Worm (Caenorhabditis elegans): ENCODE results near the gene Y79H2A.12.
A peak's percentile ranks its signal among the peaks of the same experiment; 100 is the strongest.

Y79H2A.12 gene

DNA sequence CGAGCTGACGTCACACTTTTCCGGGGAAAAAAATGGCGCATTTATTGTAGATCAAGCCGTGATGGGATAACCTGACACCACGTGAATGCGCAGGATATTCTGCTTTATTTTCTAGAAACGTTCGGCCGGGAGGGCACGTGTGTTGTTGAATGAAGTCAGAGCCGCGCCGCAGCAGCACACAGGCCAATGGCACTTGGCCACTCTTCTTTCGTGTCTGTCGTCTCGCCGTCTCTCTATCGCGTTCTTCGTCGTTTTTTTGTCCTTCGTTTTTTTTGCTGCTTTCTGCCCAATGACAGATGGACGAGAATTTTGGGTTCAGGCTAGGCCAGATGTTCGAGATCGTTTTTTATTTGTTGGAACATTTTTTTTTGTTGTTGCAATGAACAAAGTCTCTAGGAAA is 47.1 kb downstream of the Y79H2A.12 start:
- TF ChIP-seq snpc-4 (tag; optimal IDR thresholded peaks at IDR 0.05), result no peak
- no peak for TF ChIP-seq lin-29 (GFP tag; IDR thresholded peaks at IDR 0.05)
- peak; percentile 42 for TF ChIP-seq nhr-28 (tag; optimal IDR thresholded peaks at IDR 0.05)
- no peak for TF ChIP-seq zfp-3 (GFP tag; conservative IDR thresholded peaks at IDR 0.05)
- TF ChIP-seq unc-62 (GFP tag; optimal IDR thresholded peaks at IDR 0.05 in 1 of 2), result peak in 1 of 2 experiments; percentile 80
- no peak for TF ChIP-seq unc-62 (tag; optimal IDR thresholded peaks at IDR 0.05)
- peak; percentile 30 to 83 for TF ChIP-seq mdl-1 (tag; optimal IDR thresholded peaks at IDR 0.05)
- TF ChIP-seq nhr-237 (tag; optimal IDR thresholded peaks at IDR 0.05), result no peak
- TF ChIP-seq nhr-41 (GFP tag; IDR thresholded peaks at IDR 0.05), result no peak
- TF ChIP-seq mxl-3 (GFP tag; optimal IDR thresholded peaks at IDR 0.05), result peak; percentile 89
- TF ChIP-seq spr-1 (tag; optimal IDR thresholded peaks at IDR 0.05), result no peak
- TF ChIP-seq madf-9 (GFP tag; conservative IDR thresholded peaks at IDR 0.05), result no peak
- no peak for TF ChIP-seq zip-11 (GFP tag; IDR thresholded peaks at IDR 0.05)
- TF ChIP-seq saeg-2 (GFP tag; IDR thresholded peaks at IDR 0.05), result no peak
- no peak for TF ChIP-seq pha-4 (GFP tag; IDR thresholded peaks at IDR 0.05)
- no peak for TF ChIP-seq pha-4 (tag; optimal IDR thresholded peaks at IDR 0.05)
- TF ChIP-seq F10B5.3 (tag; optimal IDR thresholded peaks at IDR 0.05), result no peak
- no peak for TF ChIP-seq lim-7 (GFP tag; IDR thresholded peaks at IDR 0.05)
- no peak for TF ChIP-seq Y75B8A.6 (GFP tag; IDR thresholded peaks at IDR 0.05)
- no peak for TF ChIP-seq egl-27 (tag; optimal IDR thresholded peaks at IDR 0.05)
- no peak for TF ChIP-seq R02D3.7 (tag; optimal IDR thresholded peaks at IDR 0.05)
- no peak for TF ChIP-seq ceh-62 (tag; optimal IDR thresholded peaks at IDR 0.05)
- peak; percentile 48; the same call in 1 of the 2 replicates for TF ChIP-seq dmd-6 (GFP tag; IDR thresholded peaks at IDR 0.05)
- no peak for TF ChIP-seq ZK337.2 (GFP tag; IDR thresholded peaks at IDR 0.05)
- no peak for TF ChIP-seq T20F7.1 (GFP tag; optimal IDR thresholded peaks at IDR 0.05)
- TF ChIP-seq F49E8.2 (tag; optimal IDR thresholded peaks at IDR 0.05; ENCODE audit: borderline replicate concordance), result no peak
- TF ChIP-seq nhr-25 (tag; optimal IDR thresholded peaks at IDR 0.05; ENCODE audit: borderline replicate concordance, insufficient read depth), result no peak
- no peak for TF ChIP-seq attf-4 (tag; optimal IDR thresholded peaks at IDR 0.05)
- TF ChIP-seq gei-8 (GFP tag; optimal IDR thresholded peaks at IDR 0.05), result no peak
- TF ChIP-seq php-3 (GFP tag; IDR thresholded peaks at IDR 0.05), result no peak
- no peak for TF ChIP-seq F37D6.2 (tag; optimal IDR thresholded peaks at IDR 0.05)
- no peak for TF ChIP-seq Y105C5A.15 (GFP tag; IDR thresholded peaks at IDR 0.05)
- TF ChIP-seq nhr-102 (tag; optimal IDR thresholded peaks at IDR 0.05), result no peak
- no peak for TF ChIP-seq zag-1 (tag; optimal IDR thresholded peaks at IDR 0.05)
- peak; percentile 70 for TF ChIP-seq mes-2 (tag; optimal IDR thresholded peaks at IDR 0.05; ENCODE audit: poor library complexity, severe bottlenecking)
- TF ChIP-seq lin-13 (GFP tag; optimal IDR thresholded peaks at IDR 0.05), result peak; percentile 52
- no peak for TF ChIP-seq lin-15B (tag; optimal IDR thresholded peaks at IDR 0.05)
- no peak for TF ChIP-seq ama-1 (optimal IDR thresholded peaks at IDR 0.05)
- no peak for TF ChIP-seq daf-12 (tag; optimal IDR thresholded peaks at IDR 0.05)
- no peak for TF ChIP-seq dmd-9 (GFP tag; IDR thresholded peaks at IDR 0.05)
- peak; percentile 23 for TF ChIP-seq dve-1 (tag; optimal IDR thresholded peaks at IDR 0.05; ENCODE audit: insufficient read depth)
- no peak for TF ChIP-seq fos-1 (tag; optimal IDR thresholded peaks at IDR 0.05)
- no peak for TF ChIP-seq ZK546.5 (tag; optimal IDR thresholded peaks at IDR 0.05)
- peak; percentile 64 for TF ChIP-seq hlh-11 (tag; optimal IDR thresholded peaks at IDR 0.05)
- TF ChIP-seq hmg-1.1 (GFP tag; IDR thresholded peaks at IDR 0.05), result peak; percentile 76
- TF ChIP-seq tra-1 (GFP tag; IDR thresholded peaks at IDR 0.05), result no peak
- TF ChIP-seq daf-19 (GFP tag; conservative IDR thresholded peaks at IDR 0.05), result no peak
- no peak for TF ChIP-seq unc-39 (tag; optimal IDR thresholded peaks at IDR 0.05)
- TF ChIP-seq ces-1 (GFP tag; optimal IDR thresholded peaks at IDR 0.05), result no peak
- TF ChIP-seq aly-2 (tag; optimal IDR thresholded peaks at IDR 0.05), result no peak
- TF ChIP-seq skn-1 (tag; optimal IDR thresholded peaks at IDR 0.05), result no peak
- no peak for TF ChIP-seq snpc-1.2 (GFP tag; IDR thresholded peaks at IDR 0.05)
- TF ChIP-seq madf-5 (GFP tag; IDR thresholded peaks at IDR 0.05), result no peak
